Worm (Caenorhabditis elegans): Measurements from ENCODE around the gene T16H12.13.

DNA sequence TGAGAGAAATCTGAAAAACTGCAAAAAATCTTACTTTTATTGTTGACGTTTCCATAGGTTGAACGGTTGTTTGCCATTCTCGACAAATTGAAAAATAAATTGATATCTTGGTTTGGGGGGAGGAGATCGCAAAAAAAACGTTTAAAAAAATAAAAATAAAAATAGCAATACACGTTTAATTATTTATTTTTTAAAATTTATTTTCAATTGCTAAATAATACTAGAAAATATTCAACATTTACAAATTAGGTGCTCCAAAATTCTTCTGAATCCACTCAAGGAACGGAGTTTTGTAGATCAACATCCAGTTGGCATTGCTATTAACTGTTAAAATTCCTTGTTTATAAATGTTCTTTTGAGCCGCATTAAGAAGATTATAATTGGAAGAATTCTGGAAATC lies 45.2 kb upstream of the T16H12.13 start, which contains the start of gene T16G12.7:
- TF ChIP-seq ces-1 (GFP tag; optimal IDR thresholded peaks at IDR 0.05) (no peak), nhr-237 (tag; optimal IDR thresholded peaks at IDR 0.05) (no peak), ztf-11 (tag; optimal IDR thresholded peaks at IDR 0.05) (no peak), nhr-76 (tag; optimal IDR thresholded peaks at IDR 0.05) (no peak), jun-1 (tag; optimal IDR thresholded peaks at IDR 0.05) (no peak), nhr-77 (tag; optimal IDR thresholded peaks at IDR 0.05) (no peak)
